Comparison of ENCODE assay signal across 5 fruit fly cellular contexts in the genomic region with DNA sequence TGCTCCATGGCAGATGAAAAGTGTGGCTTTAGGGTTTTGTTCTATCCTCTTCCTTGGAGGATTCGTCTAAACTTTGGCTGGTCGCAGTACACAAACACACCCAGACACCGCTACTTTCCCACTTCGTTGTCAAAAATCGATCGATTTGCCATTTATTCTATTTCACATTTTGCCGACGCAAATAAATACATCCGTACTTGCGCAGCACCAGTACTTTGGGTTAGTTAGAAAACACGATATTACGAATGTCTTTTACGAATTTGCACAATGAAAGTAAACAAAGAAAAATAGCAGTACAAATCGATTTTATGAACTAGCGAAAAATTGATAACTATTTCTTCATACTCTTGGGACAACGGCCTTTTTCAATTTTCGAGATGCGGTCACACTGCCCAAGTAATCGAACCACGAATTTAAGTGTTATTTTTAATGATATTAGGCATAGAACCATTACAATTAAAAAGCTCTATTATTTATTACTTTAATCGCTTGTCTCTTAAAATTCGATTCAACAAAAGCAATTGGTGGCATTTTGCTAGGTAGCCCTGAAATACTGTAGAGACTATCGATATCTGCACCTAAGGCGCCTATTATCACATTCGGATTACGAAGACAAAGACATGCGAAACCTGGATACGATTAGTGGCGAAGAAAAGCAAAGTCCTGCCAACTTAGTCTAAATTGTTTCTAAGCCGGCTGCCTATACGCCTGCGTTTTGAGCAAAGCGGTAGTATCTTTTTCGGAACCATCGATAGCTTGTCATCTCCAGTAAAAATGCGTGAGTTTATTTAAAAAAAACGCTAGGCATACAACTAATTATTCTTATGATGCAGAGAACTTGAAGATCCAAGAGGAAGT.
TF ChIP-seq lines count a peak whose summit lies in the region.

Gene DIP2 (minus strand): TSS at position 337 of the 858 bp plus-strand sequence.
Gene wac (plus strand): TSS at position 559 of the 858 bp plus-strand sequence.

TF ChIP-seq in whole organism, adult, 20 proteins besides CTCF, POLR2A, EP300 and RAD21 (continued from another document):
- peak; percentile 59 for TF ChIP-seq Crg-1 (GFP tag; optimal IDR thresholded peaks at IDR 0.05; lab: Kevin White, UChicago)
- TF ChIP-seq toe (GFP tag; optimal IDR thresholded peaks at IDR 0.05; lab: Kevin White, UChicago) = no peak
- TF ChIP-seq pad (GFP tag; optimal IDR thresholded peaks at IDR 0.05; lab: Kevin White, UChicago) = peak; percentile 48
TF ChIP-seq in whole organism, adult: peak in this region for 13.

TF ChIP-seq in whole organism, embryonic, 481 proteins besides CTCF, POLR2A, EP300 and RAD21 (continued from another document and continues in another):
- peak; percentile 72 for TF ChIP-seq CG11398 (GFP tag; optimal IDR thresholded peaks at IDR 0.05; lab: Kevin White, UChicago)
- peak; percentile 84 for TF ChIP-seq Dref (GFP tag; IDR thresholded peaks at IDR 0.05; lab: Robert Waterston, UW)
- peak; percentile 89 for TF ChIP-seq CG14710 (tag; optimal IDR thresholded peaks at IDR 0.05; lab: Kevin White, UChicago)
- peak; percentile 20; the same call in 1 of the 2 replicates for TF ChIP-seq Taf1 (GFP tag; IDR thresholded peaks at IDR 0.05; lab: Robert Waterston, UW)
- TF ChIP-seq D (optimal IDR thresholded peaks at IDR 0.05; lab: Kevin White, UChicago) = no peak
- TF ChIP-seq D (GFP tag; optimal IDR thresholded peaks at IDR 0.05; lab: Kevin White, UChicago) = peak; percentile 59
- no peak for TF ChIP-seq cad (GFP tag; optimal IDR thresholded peaks at IDR 0.05; lab: Kevin White, UChicago)
- TF ChIP-seq B-H1 (GFP tag; IDR thresholded peaks at IDR 0.05; lab: Robert Waterston, UW) = 0 out of 3 replicates have a peak, but pooled peaks have one; percentile 17
- peak; percentile 45; the same call in 1 of the 2 replicates for TF ChIP-seq sens-2 (GFP tag; IDR thresholded peaks at IDR 0.05; lab: Robert Waterston, UW)
- peak; percentile 85 for TF ChIP-seq zfh1 (GFP tag; IDR thresholded peaks at IDR 0.05; lab: Robert Waterston, UW)
- no peak for TF ChIP-seq wek (GFP tag; optimal IDR thresholded peaks at IDR 0.05; lab: Kevin White, UChicago)
- peak; percentile 74 for TF ChIP-seq CG8924 (tag; optimal IDR thresholded peaks at IDR 0.05; lab: Kevin White, UChicago)
- peak; percentile 75 for TF ChIP-seq Hr3 (GFP tag; optimal IDR thresholded peaks at IDR 0.05; lab: Kevin White, UChicago)
- TF ChIP-seq tll (GFP tag; optimal IDR thresholded peaks at IDR 0.05; lab: Kevin White, UChicago) = no peak
- TF ChIP-seq caup (GFP tag; optimal IDR thresholded peaks at IDR 0.05; lab: Kevin White, UChicago; ENCODE audit: severe bottlenecking) = peak; percentile 69
- peak; percentile 49 for TF ChIP-seq CG10431 (GFP tag; optimal IDR thresholded peaks at IDR 0.05; lab: Kevin White, UChicago)
- TF ChIP-seq CG32767 (GFP tag; IDR thresholded peaks at IDR 0.05; lab: Robert Waterston, UW) = peak; percentile 14; the same call in 1 of the 2 replicates
- TF ChIP-seq CG2712 (tag; optimal IDR thresholded peaks at IDR 0.05; lab: Kevin White, UChicago) = peak; percentile 74
- TF ChIP-seq tup (GFP tag; optimal IDR thresholded peaks at IDR 0.05; lab: Kevin White, UChicago) = peak; percentile 57
- no peak for TF ChIP-seq CG9215 (GFP tag; IDR thresholded peaks at IDR 0.05; lab: Robert Waterston, UW)
- peak; percentile 72 for TF ChIP-seq Xrp1 (GFP tag; IDR thresholded peaks at IDR 0.05; lab: Robert Waterston, UW)
- peak; percentile 42 for TF ChIP-seq CG1602 (GFP tag; optimal IDR thresholded peaks at IDR 0.05; lab: Kevin White, UChicago)
- TF ChIP-seq nom (GFP tag; optimal IDR thresholded peaks at IDR 0.05; lab: Kevin White, UChicago) = no peak
- TF ChIP-seq Atf-2 (GFP tag; optimal IDR thresholded peaks at IDR 0.05; lab: Kevin White, UChicago) = peak; percentile 41
- TF ChIP-seq CG3065 (GFP tag; optimal IDR thresholded peaks at IDR 0.05; lab: Kevin White, UChicago) = peak; percentile 64
- peak; percentile 73 for TF ChIP-seq CG8089 (GFP tag; optimal IDR thresholded peaks at IDR 0.05; lab: Kevin White, UChicago)
- peak; percentile 59 for TF ChIP-seq CG4854 (GFP tag; optimal IDR thresholded peaks at IDR 0.05; lab: Kevin White, UChicago)
- TF ChIP-seq CG2129 (GFP tag; IDR thresholded peaks at IDR 0.05; lab: Robert Waterston, UW; ENCODE audit: partially characterized antibody) = peak; percentile 55

TF ChIP-seq in whole organism, prepupa, 60 proteins besides CTCF, POLR2A, EP300 and RAD21 (continued from another document and continues in another):
- TF ChIP-seq CG6808 (GFP tag; optimal IDR thresholded peaks at IDR 0.05; lab: Kevin White, UChicago) (no peak), CG4318 (GFP tag; optimal IDR thresholded peaks at IDR 0.05; lab: Kevin White, UChicago) (no peak), lz (GFP tag; optimal IDR thresholded peaks at IDR 0.05; lab: Kevin White, UChicago) (peak; percentile 68), Eip75B (GFP tag; optimal IDR thresholded peaks at IDR 0.05; lab: Kevin White, UChicago) (no peak), CG11762 (GFP tag; optimal IDR thresholded peaks at IDR 0.05; lab: Kevin White, UChicago; ENCODE audit: insufficient read depth) (peak; percentile 28), CG7368 (GFP tag; optimal IDR thresholded peaks at IDR 0.05; lab: Kevin White, UChicago) (peak; percentile 60), CG34406 (GFP tag; optimal IDR thresholded peaks at IDR 0.05; lab: Kevin White, UChicago) (no peak), ss (GFP tag; optimal IDR thresholded peaks at IDR 0.05; lab: Kevin White, UChicago) (no peak), CG32006 (GFP tag; optimal IDR thresholded peaks at IDR 0.05; lab: Kevin White, UChicago) (no peak), CG3919 (GFP tag; optimal IDR thresholded peaks at IDR 0.05; lab: Kevin White, UChicago) (no peak), CG8319 (GFP tag; optimal IDR thresholded peaks at IDR 0.05; lab: Kevin White, UChicago) (peak; percentile 24), CG6792 (GFP tag; optimal IDR thresholded peaks at IDR 0.05; lab: Kevin White, UChicago) (no peak), CG11294 (GFP tag; IDR thresholded peaks at IDR 0.05; lab: Robert Waterston, UW) (no peak), dac (GFP tag; optimal IDR thresholded peaks at IDR 0.05; lab: Kevin White, UChicago) (no peak), Ets21C (GFP tag; optimal IDR thresholded peaks at IDR 0.05; lab: Kevin White, UChicago) (no peak), CG31627 (GFP tag; optimal IDR thresholded peaks at IDR 0.05; lab: Kevin White, UChicago) (peak; percentile 80), acj6 (GFP tag; optimal IDR thresholded peaks at IDR 0.05; lab: Kevin White, UChicago) (peak; percentile 62), Eip78C (GFP tag; lab: Kevin White, UChicago) (no peak), pdm3 (GFP tag; optimal IDR thresholded peaks at IDR 0.05; lab: Kevin White, UChicago) (no peak), net (GFP tag; optimal IDR thresholded peaks at IDR 0.05; lab: Kevin White, UChicago) (no peak), CG8119 (GFP tag; IDR thresholded peaks at IDR 0.05; lab: Robert Waterston, UW) (no peak), cyc (GFP tag; optimal IDR thresholded peaks at IDR 0.05; lab: Kevin White, UChicago) (peak; percentile 64), CG9139 (GFP tag; optimal IDR thresholded peaks at IDR 0.05; lab: Kevin White, UChicago) (no peak), CG10669 (GFP tag; optimal IDR thresholded peaks at IDR 0.05; lab: Kevin White, UChicago) (no peak), Hr38 (GFP tag; optimal IDR thresholded peaks at IDR 0.05; lab: Kevin White, UChicago) (no peak), dsx (GFP tag; optimal IDR thresholded peaks at IDR 0.05; lab: Kevin White, UChicago; ENCODE audit: poor library complexity, severe bottlenecking) (no peak), eg (GFP tag; IDR thresholded peaks at IDR 0.05; lab: Robert Waterston, UW) (no peak), Met (GFP tag; optimal IDR thresholded peaks at IDR 0.05; lab: Kevin White, UChicago) (no peak), Lpt (GFP tag; optimal IDR thresholded peaks at IDR 0.05; lab: Kevin White, UChicago) (no peak), Sox102F (GFP tag; optimal IDR thresholded peaks at IDR 0.05; lab: Kevin White, UChicago) (no peak), CG10631 (GFP tag; optimal IDR thresholded peaks at IDR 0.05; lab: Kevin White, UChicago) (peak; percentile 72)

TF ChIP-seq in whole organism, pupa, 21 proteins besides CTCF, POLR2A, EP300 and RAD21 (continued from another document):
- peak; percentile 22 for TF ChIP-seq CG17806 (tag; optimal IDR thresholded peaks at IDR 0.05; lab: Kevin White, UChicago)
- TF ChIP-seq Ets98B (GFP tag; IDR thresholded peaks at IDR 0.05; lab: Robert Waterston, UW) = peak; percentile 46

TF ChIP-seq in whole organism, wandering third instar larva, 38 proteins besides CTCF, POLR2A, EP300 and RAD21 (continued from another document):
- TF ChIP-seq jim (GFP tag; optimal IDR thresholded peaks at IDR 0.05; lab: Kevin White, UChicago) = peak; percentile 71
- no peak for TF ChIP-seq Abd-B (GFP tag; optimal IDR thresholded peaks at IDR 0.05; lab: Kevin White, UChicago)
- peak; percentile 79 for TF ChIP-seq br (GFP tag; optimal IDR thresholded peaks at IDR 0.05; lab: Kevin White, UChicago)
- TF ChIP-seq rgr (GFP tag; optimal IDR thresholded peaks at IDR 0.05; lab: Kevin White, UChicago) = peak; percentile 81
- peak; percentile 85 for TF ChIP-seq Jra (GFP tag; optimal IDR thresholded peaks at IDR 0.05; lab: Kevin White, UChicago)
- no peak for TF ChIP-seq sage (GFP tag; optimal IDR thresholded peaks at IDR 0.05; lab: Kevin White, UChicago)
- TF ChIP-seq tai (GFP tag; optimal IDR thresholded peaks at IDR 0.05; lab: Kevin White, UChicago) = peak; percentile 95
- TF ChIP-seq OdsH (GFP tag; optimal IDR thresholded peaks at IDR 0.05; lab: Kevin White, UChicago) = peak; percentile 58
- no peak for TF ChIP-seq Vsx2 (GFP tag; optimal IDR thresholded peaks at IDR 0.05; lab: Kevin White, UChicago; ENCODE audit: partially characterized antibody)
- TF ChIP-seq dl (GFP tag; optimal IDR thresholded peaks at IDR 0.05; lab: Kevin White, UChicago; ENCODE audit: insufficient read depth in 1 of 2, partially characterized antibody in 2 of 2) = no peak
- no peak for TF ChIP-seq pan (optimal IDR thresholded peaks at IDR 0.05; lab: Kevin White, UChicago)
- peak; percentile 90 for TF ChIP-seq Hnf4 (GFP tag; optimal IDR thresholded peaks at IDR 0.05; lab: Kevin White, UChicago)
- TF ChIP-seq HLH106 (tag; optimal IDR thresholded peaks at IDR 0.05; lab: Kevin White, UChicago) = no peak
- TF ChIP-seq Hr78 (GFP tag; optimal IDR thresholded peaks at IDR 0.05; lab: Kevin White, UChicago) = no peak
- no peak for TF ChIP-seq h (GFP tag; optimal IDR thresholded peaks at IDR 0.05; lab: Kevin White, UChicago)
- no peak for TF ChIP-seq woc (GFP tag; optimal IDR thresholded peaks at IDR 0.05; lab: Kevin White, UChicago)
